Worm (Caenorhabditis elegans): Measurements from ENCODE around the gene gtf-2E1.

Gene gtf-2E1

DNA sequence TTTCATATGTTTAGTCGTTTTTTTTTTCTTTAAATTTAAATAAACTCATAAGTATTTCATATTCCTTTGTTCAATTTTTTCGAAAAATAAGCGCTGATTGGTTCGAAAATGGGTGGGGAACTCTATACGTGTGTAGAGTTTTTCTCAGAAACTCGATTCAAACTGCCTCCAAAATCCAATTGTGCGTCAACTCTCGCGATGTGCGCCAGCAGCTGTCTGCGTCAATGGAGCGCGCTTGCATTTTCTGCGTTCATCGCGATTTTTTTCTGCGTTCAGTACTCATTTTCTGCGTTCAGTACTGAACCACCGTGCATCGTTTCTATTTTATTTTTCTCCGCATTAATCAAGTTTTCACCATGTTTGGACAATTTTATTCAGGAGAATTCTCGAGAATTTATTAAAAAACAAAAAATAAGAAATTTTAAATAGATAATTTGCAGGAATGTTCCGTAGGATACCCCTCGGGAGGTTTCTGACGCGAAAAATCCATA lies 5.4 kb upstream of the gtf-2E1 start, which contains the start of gene eelo-2 (continued):
- TF ChIP-seq nhr-42 (GFP tag; IDR thresholded peaks at IDR 0.05) (peak; percentile 96), nhr-48 (tag; optimal IDR thresholded peaks at IDR 0.05) (peak; percentile 97), cey-2 (tag; optimal IDR thresholded peaks at IDR 0.05; ENCODE audit: borderline replicate concordance, insufficient read depth) (peak; percentile 1), duxl-1 (tag; optimal IDR thresholded peaks at IDR 0.05; ENCODE audit: poor library complexity) (peak; percentile 96), ZK337.2 (GFP tag; IDR thresholded peaks at IDR 0.05) (peak; percentile 70; the same call in 1 of the 2 replicates), snpc-1.2 (GFP tag; IDR thresholded peaks at IDR 0.05) (peak; percentile 99), nhr-76 (tag; optimal IDR thresholded peaks at IDR 0.05) (peak; percentile 75), jun-1 (tag; optimal IDR thresholded peaks at IDR 0.05) (peak; percentile 94), mxl-3 (GFP tag; optimal IDR thresholded peaks at IDR 0.05) (peak; percentile 88), Y5F2A.4 (GFP tag; optimal IDR thresholded peaks at IDR 0.05) (peak; percentile 78), ZK546.5 (tag; optimal IDR thresholded peaks at IDR 0.05) (peak in 1 of 2 experiments; percentile 79), nhr-77 (tag; optimal IDR thresholded peaks at IDR 0.05) (peak; percentile 98), pha-4 (GFP tag; IDR thresholded peaks at IDR 0.05) (peak; percentile 95), pha-4 (tag; optimal IDR thresholded peaks at IDR 0.05) (peak; percentile 6), daf-19 (GFP tag; conservative IDR thresholded peaks at IDR 0.05) (peak; percentile 85; the same call in 1 of the 2 replicates), egl-43 (GFP tag; IDR thresholded peaks at IDR 0.05) (peak; percentile 90), nhr-10 (tag; optimal IDR thresholded peaks at IDR 0.05) (peak; percentile 71), nhr-28 (tag; optimal IDR thresholded peaks at IDR 0.05) (peak; percentile 91), vab-7 (GFP tag; IDR thresholded peaks at IDR 0.05) (peak; percentile 87), saeg-2 (GFP tag; IDR thresholded peaks at IDR 0.05) (peak; percentile 94), lin-38 (GFP tag; IDR thresholded peaks at IDR 0.05) (peak; percentile 100), ama-1 (optimal IDR thresholded peaks at IDR 0.05) (peak; percentile 62), mdl-1 (tag; optimal IDR thresholded peaks at IDR 0.05) (peak in 1 of 2 experiments; percentile 79), ceh-20 (GFP tag; IDR thresholded peaks at IDR 0.05) (peak; percentile 96), Y48G9A.11 (GFP tag; IDR thresholded peaks at IDR 0.05) (peak; percentile 75), ces-1 (GFP tag; optimal IDR thresholded peaks at IDR 0.05) (peak; percentile 34), lin-39 (tag; optimal IDR thresholded peaks at IDR 0.05) (peak; percentile 52), F44E2.7 (GFP tag; IDR thresholded peaks at IDR 0.05) (peak; percentile 4; the same call in 1 of the 2 replicates), R02D3.7 (tag; optimal IDR thresholded peaks at IDR 0.05) (no peak), lir-3 (tag; optimal IDR thresholded peaks at IDR 0.05) (peak; percentile 87), skn-1 (tag; optimal IDR thresholded peaks at IDR 0.05) (no peak), mes-2 (tag; optimal IDR thresholded peaks at IDR 0.05; ENCODE audit: poor library complexity, severe bottlenecking) (peak; percentile 97), dmd-9 (GFP tag; IDR thresholded peaks at IDR 0.05) (peak; percentile 96), nhr-6 (tag; optimal IDR thresholded peaks at IDR 0.05) (peak; percentile 99), attf-4 (tag; optimal IDR thresholded peaks at IDR 0.05) (no peak), T26A8.4 (GFP tag; IDR thresholded peaks at IDR 0.05) (peak; percentile 98), gei-8 (GFP tag; optimal IDR thresholded peaks at IDR 0.05) (no peak), hmg-1.1 (GFP tag; IDR thresholded peaks at IDR 0.05) (peak; percentile 97), sdz-12 (GFP tag; optimal IDR thresholded peaks at IDR 0.05) (no peak), lim-7 (GFP tag; IDR thresholded peaks at IDR 0.05) (no peak), nhr-237 (tag; optimal IDR thresholded peaks at IDR 0.05) (peak; percentile 54), arid-1 (GFP tag; conservative IDR thresholded peaks at IDR 0.05) (peak; percentile 97), hif-1 (tag; optimal IDR thresholded peaks at IDR 0.05) (peak; percentile 74 to 91), ctbp-1 (GFP tag; IDR thresholded peaks at IDR 0.05) (peak; percentile 92), Y75B8A.6 (GFP tag; IDR thresholded peaks at IDR 0.05) (peak; percentile 90), set-16 (GFP tag; IDR thresholded peaks at IDR 0.05) (peak; percentile 68), Y105C5A.15 (GFP tag; IDR thresholded peaks at IDR 0.05) (0 out of 2 replicates have a peak, but pooled peaks have one; percentile 19), nhr-41 (GFP tag; IDR thresholded peaks at IDR 0.05) (peak; percentile 90), ceh-62 (tag; optimal IDR thresholded peaks at IDR 0.05) (peak; percentile 14), mdt-29 (GFP tag; IDR thresholded peaks at IDR 0.05) (peak; percentile 96)

Measured in whole organism, L4 larva.